Worm (Caenorhabditis elegans): ENCODE results near the gene ufm-1.

The ufm-1 gene

DNA sequence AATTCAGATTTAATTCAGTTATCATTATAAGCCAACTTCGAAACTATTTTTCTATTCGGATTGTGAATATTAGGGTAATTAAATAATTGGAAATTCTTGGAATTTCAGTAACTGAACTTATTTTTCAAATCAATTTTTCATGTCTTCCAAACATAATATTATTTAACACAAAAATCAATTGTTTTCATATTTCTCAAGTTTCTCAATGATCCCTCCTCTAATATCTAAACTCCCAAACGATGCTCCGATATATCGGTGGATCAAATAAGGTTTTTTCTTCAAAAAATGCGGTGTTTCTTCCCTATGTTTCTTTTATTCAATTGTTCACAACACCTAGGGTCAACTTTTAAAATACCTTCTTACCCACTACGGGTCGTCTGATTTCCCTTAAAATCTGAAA, 42.3 kb upstream of the ufm-1 start:
- no peak for TF ChIP-seq hmg-4 (GFP tag; optimal IDR thresholded peaks at IDR 0.05)
- TF ChIP-seq ceh-36 (tag; optimal IDR thresholded peaks at IDR 0.05) = no peak
- TF ChIP-seq F13C5.2 (tag; optimal IDR thresholded peaks at IDR 0.05) = no peak
- TF ChIP-seq sea-1 (GFP tag; conservative IDR thresholded peaks at IDR 0.05) = no peak
- TF ChIP-seq aly-1 (tag; optimal IDR thresholded peaks at IDR 0.05) = no peak
- TF ChIP-seq tra-4 (tag; optimal IDR thresholded peaks at IDR 0.05) = no peak
- no peak for TF ChIP-seq ets-7 (tag; optimal IDR thresholded peaks at IDR 0.05)
- no peak for TF ChIP-seq flt-1 (GFP tag; IDR thresholded peaks at IDR 0.05)
- TF ChIP-seq tbx-11 (GFP tag; IDR thresholded peaks at IDR 0.05) = no peak
- TF ChIP-seq pes-1 (GFP tag; IDR thresholded peaks at IDR 0.05) = no peak
- no peak for TF ChIP-seq tbx-37 (GFP tag; conservative IDR thresholded peaks at IDR 0.05)
- no peak for TF ChIP-seq ceh-13 (GFP tag; optimal IDR thresholded peaks at IDR 0.05)
- no peak for TF ChIP-seq hmbx-1 (tag; optimal IDR thresholded peaks at IDR 0.05)
- no peak for TF ChIP-seq ama-1 (optimal IDR thresholded peaks at IDR 0.05)
- TF ChIP-seq B0310.2 (tag; optimal IDR thresholded peaks at IDR 0.05) = no peak
- TF ChIP-seq scrt-1 (GFP tag; IDR thresholded peaks at IDR 0.05) = no peak
- no peak for TF ChIP-seq hnd-1 (tag; optimal IDR thresholded peaks at IDR 0.05)

DNA sequence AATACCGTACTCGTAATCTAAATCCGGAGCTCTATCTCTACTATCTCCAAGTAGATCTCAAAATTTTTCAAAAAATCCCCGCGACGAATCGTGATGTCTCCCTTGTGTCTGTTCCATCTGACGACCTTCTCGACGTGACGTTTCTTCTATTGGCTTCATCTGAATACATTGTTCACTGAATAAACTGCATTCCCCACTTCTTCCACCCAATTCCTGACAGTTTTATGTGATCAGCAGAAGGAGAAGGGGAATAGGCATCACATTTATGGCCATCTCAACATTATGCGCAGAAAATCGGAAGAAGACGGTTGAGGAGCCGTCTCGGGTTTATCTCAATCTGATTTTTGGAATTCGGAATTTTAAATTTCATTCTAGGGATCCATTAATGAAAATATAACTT, 39.8 kb upstream of the ufm-1 start:
- TF ChIP-seq sea-1 (GFP tag; conservative IDR thresholded peaks at IDR 0.05) (no peak), tra-4 (tag; optimal IDR thresholded peaks at IDR 0.05) (no peak), hmg-4 (GFP tag; optimal IDR thresholded peaks at IDR 0.05) (no peak), F13C5.2 (tag; optimal IDR thresholded peaks at IDR 0.05) (no peak), scrt-1 (GFP tag; IDR thresholded peaks at IDR 0.05) (no peak), aly-1 (tag; optimal IDR thresholded peaks at IDR 0.05) (no peak), tbx-11 (GFP tag; IDR thresholded peaks at IDR 0.05) (no peak), ets-7 (tag; optimal IDR thresholded peaks at IDR 0.05) (no peak), hmbx-1 (tag; optimal IDR thresholded peaks at IDR 0.05) (no peak)

DNA sequence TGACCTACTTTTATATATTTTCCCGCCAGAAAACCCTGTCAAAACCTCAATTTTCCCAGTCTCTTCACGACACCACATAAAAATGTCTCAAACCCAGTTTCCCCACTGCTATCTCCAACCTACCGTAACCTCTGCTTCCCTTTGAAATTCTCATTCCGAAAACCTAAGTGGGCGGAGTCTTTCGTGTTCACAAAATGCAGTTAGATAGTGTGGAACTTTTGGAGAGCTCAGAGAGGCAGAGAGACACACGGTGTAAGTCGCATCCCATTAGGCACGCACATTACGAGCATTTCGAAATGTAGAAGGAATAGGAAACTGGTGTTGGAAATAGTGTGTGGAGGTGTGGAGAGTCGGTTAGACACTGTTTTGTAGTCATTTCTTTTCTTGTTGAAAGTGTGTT, 38.9 kb upstream of the ufm-1 start:
- TF ChIP-seq hmg-4 (GFP tag; optimal IDR thresholded peaks at IDR 0.05) (no peak), hnd-1 (tag; optimal IDR thresholded peaks at IDR 0.05) (no peak), ets-7 (tag; optimal IDR thresholded peaks at IDR 0.05) (no peak), pes-1 (GFP tag; IDR thresholded peaks at IDR 0.05) (no peak), tbx-11 (GFP tag; IDR thresholded peaks at IDR 0.05) (no peak)

DNA sequence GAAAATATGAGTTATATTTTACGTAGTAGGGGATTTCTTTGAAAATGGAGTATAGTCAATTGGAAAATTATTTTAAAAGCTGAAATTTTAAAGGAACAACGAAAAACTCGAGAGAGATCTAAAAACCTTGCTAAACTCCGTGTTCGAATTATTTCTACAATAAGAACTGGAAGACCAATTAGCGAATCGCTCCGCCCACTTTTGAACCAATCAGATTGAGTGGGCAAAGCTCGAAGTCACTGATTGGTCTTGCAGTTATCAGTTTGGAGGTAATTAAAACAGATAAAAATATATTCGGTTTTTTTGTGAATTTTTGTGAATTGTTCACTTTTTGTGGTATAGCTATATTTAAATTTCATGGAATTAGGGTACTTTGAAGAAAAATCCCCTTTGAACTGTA, 35.5 kb upstream of the ufm-1 start:
- TF ChIP-seq sea-1 (GFP tag; conservative IDR thresholded peaks at IDR 0.05) (no peak), pes-1 (GFP tag; IDR thresholded peaks at IDR 0.05) (no peak), ets-7 (tag; optimal IDR thresholded peaks at IDR 0.05) (no peak), tra-4 (tag; optimal IDR thresholded peaks at IDR 0.05) (no peak), hmg-4 (GFP tag; optimal IDR thresholded peaks at IDR 0.05) (no peak)

DNA sequence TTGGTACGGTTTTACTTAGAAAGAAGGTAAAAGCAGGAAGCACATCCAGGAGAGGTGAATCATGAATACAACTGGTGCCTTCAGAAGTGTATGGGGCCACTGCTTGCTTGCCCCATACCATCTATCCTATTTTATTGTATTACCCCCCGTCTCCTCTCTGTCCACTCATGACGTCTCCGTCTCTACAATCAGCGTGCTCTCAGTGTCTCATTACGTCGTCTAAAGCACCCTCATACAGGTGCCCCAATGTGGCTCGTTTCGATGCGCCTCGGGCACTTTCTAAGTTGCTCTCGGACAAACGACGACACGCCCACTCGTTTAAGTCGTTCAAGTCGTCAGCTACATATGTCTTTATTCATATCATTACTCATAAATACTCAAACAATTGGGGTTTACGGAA, 34.7 kb upstream of the ufm-1 start:
- TF ChIP-seq flt-1 (GFP tag; IDR thresholded peaks at IDR 0.05) (no peak), tbx-37 (GFP tag; conservative IDR thresholded peaks at IDR 0.05) (no peak), pes-1 (GFP tag; IDR thresholded peaks at IDR 0.05) (no peak), F13C5.2 (tag; optimal IDR thresholded peaks at IDR 0.05) (no peak), hnd-1 (tag; optimal IDR thresholded peaks at IDR 0.05) (no peak), ets-7 (tag; optimal IDR thresholded peaks at IDR 0.05) (no peak), hmg-4 (GFP tag; optimal IDR thresholded peaks at IDR 0.05) (no peak), ceh-36 (tag; optimal IDR thresholded peaks at IDR 0.05) (no peak), scrt-1 (GFP tag; IDR thresholded peaks at IDR 0.05) (no peak), ama-1 (optimal IDR thresholded peaks at IDR 0.05) (no peak), sea-1 (GFP tag; conservative IDR thresholded peaks at IDR 0.05) (no peak), ceh-13 (GFP tag; optimal IDR thresholded peaks at IDR 0.05) (no peak), tra-4 (tag; optimal IDR thresholded peaks at IDR 0.05) (no peak), B0310.2 (tag; optimal IDR thresholded peaks at IDR 0.05) (no peak), tbx-11 (GFP tag; IDR thresholded peaks at IDR 0.05) (no peak)

DNA sequence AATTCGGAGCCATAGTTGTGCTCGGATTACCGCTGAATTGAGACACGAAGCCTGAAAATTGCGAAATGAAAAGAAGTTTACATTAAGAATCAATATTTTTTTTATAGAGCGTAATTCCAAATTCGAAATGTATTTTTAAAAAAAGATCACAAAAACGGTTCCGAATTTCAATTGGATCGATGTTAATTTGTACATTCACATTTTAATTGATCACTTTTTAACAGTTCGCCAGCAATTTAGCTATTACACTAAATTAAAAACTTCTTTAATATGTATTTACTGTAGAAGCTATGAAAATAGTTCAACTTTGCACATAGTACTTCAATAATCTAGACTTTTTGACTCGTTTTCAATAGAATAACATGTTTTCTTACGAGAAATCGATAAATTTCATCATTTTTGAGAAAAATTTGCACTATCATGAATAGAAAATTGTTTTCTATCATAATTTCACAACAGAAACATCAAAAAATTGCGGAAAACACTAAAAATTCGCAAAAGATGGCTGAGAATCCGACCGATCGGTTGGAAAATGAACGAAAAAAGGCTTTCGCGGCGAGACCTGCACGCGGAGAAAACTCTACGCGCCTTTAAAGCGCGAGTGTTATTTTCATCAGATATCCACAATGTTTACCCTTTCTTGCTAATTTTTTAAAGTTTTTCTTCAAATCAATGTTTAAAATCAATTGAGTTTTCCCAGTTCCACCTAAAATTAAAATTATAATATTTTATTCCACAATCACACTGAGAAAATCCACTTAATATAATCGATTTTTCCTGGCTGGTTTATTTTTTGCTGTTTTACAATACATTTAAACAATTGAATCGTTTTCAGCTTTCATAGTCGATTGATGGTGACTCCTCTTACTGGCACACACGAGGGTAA, 30.0 kb upstream of the ufm-1 start, which contains the start of the genes egl-45 and kcmf-1:
TSS of gene egl-45 (minus strand) at position 51 of the 886 bp plus-strand sequence.
TSS of gene kcmf-1 (plus strand) at position 836 of the 886 bp plus-strand sequence.
- TF ChIP-seq ceh-36 (tag; optimal IDR thresholded peaks at IDR 0.05) = no peak
- no peak for TF ChIP-seq F13C5.2 (tag; optimal IDR thresholded peaks at IDR 0.05)
- no peak for TF ChIP-seq scrt-1 (GFP tag; IDR thresholded peaks at IDR 0.05)
- TF ChIP-seq pes-1 (GFP tag; IDR thresholded peaks at IDR 0.05) = no peak
- TF ChIP-seq B0310.2 (tag; optimal IDR thresholded peaks at IDR 0.05) = no peak
- TF ChIP-seq tra-4 (tag; optimal IDR thresholded peaks at IDR 0.05) = no peak

DNA sequence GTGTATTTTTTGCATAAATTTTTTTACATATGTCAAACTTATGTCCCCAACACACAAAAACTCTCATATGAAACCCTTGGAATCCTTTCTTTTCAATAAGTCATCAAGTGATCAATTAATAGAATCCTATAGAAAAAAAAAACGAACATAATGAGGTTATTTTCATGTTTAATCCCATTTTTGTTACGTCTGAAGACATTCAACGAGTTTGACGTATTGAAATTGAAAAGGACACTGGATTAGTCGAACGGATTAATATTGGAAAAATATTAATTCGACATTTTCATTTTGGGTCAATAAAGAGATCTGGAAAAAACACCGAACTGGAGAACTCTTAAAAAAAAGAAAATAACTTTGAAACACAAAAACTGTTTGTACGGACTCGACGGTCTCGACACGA, 26.3 kb upstream of the ufm-1 start:
- TF ChIP-seq hmg-4 (GFP tag; optimal IDR thresholded peaks at IDR 0.05) (no peak), hmbx-1 (tag; optimal IDR thresholded peaks at IDR 0.05) (no peak), tra-4 (tag; optimal IDR thresholded peaks at IDR 0.05) (no peak), scrt-1 (GFP tag; IDR thresholded peaks at IDR 0.05) (no peak), sea-1 (GFP tag; conservative IDR thresholded peaks at IDR 0.05) (no peak), B0310.2 (tag; optimal IDR thresholded peaks at IDR 0.05) (no peak), ceh-13 (GFP tag; optimal IDR thresholded peaks at IDR 0.05) (no peak), tbx-37 (GFP tag; conservative IDR thresholded peaks at IDR 0.05) (no peak), pes-1 (GFP tag; IDR thresholded peaks at IDR 0.05) (no peak), flt-1 (GFP tag; IDR thresholded peaks at IDR 0.05) (no peak), ets-7 (tag; optimal IDR thresholded peaks at IDR 0.05) (no peak), aly-1 (tag; optimal IDR thresholded peaks at IDR 0.05) (no peak), hnd-1 (tag; optimal IDR thresholded peaks at IDR 0.05) (no peak), tbx-11 (GFP tag; IDR thresholded peaks at IDR 0.05) (no peak), F13C5.2 (tag; optimal IDR thresholded peaks at IDR 0.05) (no peak), ama-1 (optimal IDR thresholded peaks at IDR 0.05) (no peak), ceh-36 (tag; optimal IDR thresholded peaks at IDR 0.05) (no peak)

Data from whole organism, early embryonic.